Fruit fly (Drosophila melanogaster) Kc167 (cell line): Measurements from ENCODE around the gene CG13390.

Experiments used
- Myc ChIP-seq: fragments of >200 bp; optimal IDR thresholded peaks from 2 replicates; lab custom pipeline; 2017; ENCODE audit warnings: missing external identifiers
- Sin3A ChIP-seq: fragments of >200 bp; optimal IDR thresholded peaks from 2 replicates; lab custom pipeline; 2018; ENCODE audit warnings: missing external identifiers
- h ChIP-seq: fragments of >200 bp; optimal IDR thresholded peaks from 3 replicates; lab custom pipeline; 2018; ENCODE audit warnings: missing external identifiers
- insv ChIP-seq: fragments of >200 bp; optimal IDR thresholded peaks from 3 replicates; lab custom pipeline; 2018; ENCODE audit warnings: missing external identifiers
- psq ChIP-seq: fragments of >200 bp; optimal IDR thresholded peaks from 2 replicates; lab custom pipeline; 2017; ENCODE audit warnings: missing external identifiers
- ttk ChIP-seq: sonication (Bioruptor generic); optimal IDR thresholded peaks from 2 replicates; lab custom pipeline; 2017; ENCODE audit warnings: missing external identifiers

DNA sequence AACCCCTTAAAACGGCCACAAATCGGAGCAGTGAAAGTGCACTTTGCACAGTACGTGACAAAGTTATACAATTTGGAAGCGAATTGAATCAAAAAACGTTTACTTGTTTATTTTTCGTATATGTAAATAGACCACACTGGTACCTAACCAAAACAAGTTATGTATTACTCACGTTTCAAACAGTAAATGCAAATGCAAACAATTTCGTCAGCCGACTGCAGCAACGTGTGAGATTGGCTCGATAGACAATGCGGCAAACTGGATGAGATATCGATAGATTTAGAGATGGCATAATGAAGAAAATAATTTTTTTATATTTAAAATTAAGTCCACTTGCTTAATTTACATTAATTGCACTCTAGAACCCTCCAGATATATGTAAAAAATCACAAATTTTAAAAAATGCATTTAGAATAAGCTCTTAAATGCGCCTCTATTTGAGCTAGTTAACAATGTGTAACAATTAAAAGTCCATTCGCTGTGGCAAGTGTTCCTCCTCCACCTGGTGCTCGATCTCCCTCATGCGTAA, 5.0 kb upstream of the CG13390 start, which contains the start of gene AlaRS:
- TF ChIP-seq Myc (lab: Kevin White, UChicago) = no peak
- TF ChIP-seq psq = no peak
- TF ChIP-seq h (lab: Kevin White, UChicago) = no peak
- no peak for TF ChIP-seq ttk
- TF ChIP-seq Sin3A (lab: Kevin White, UChicago) = no peak
- TF ChIP-seq insv (lab: Kevin White, UChicago) = no peak
